Worm (Caenorhabditis elegans): ENCODE measurements around the gene F33C8.2.

- TF ChIP-seq ztf-11 (tag; optimal IDR thresholded peaks at IDR 0.05) (no peak), unc-62 (GFP tag; optimal IDR thresholded peaks at IDR 0.05) (no peak), elt-3 (tag; optimal IDR thresholded peaks at IDR 0.05) (no peak), blmp-1 (tag; optimal IDR thresholded peaks at IDR 0.05) (no peak), lin-32 (GFP tag; optimal IDR thresholded peaks at IDR 0.05) (no peak), elt-1 (tag; optimal IDR thresholded peaks at IDR 0.05; ENCODE audit: borderline replicate concordance, insufficient read depth) (no peak), nhr-28 (tag; optimal IDR thresholded peaks at IDR 0.05) (no peak), mep-1 (tag; optimal IDR thresholded peaks at IDR 0.05) (no peak), nhr-76 (tag; optimal IDR thresholded peaks at IDR 0.05) (no peak), lin-13 (tag; optimal IDR thresholded peaks at IDR 0.05) (no peak), zip-8 (tag; optimal IDR thresholded peaks at IDR 0.05) (no peak)
Observed at ce11 chrX:14680474-14680873, 40.7 kb upstream of the F33C8.2 start.

Measured in whole organism, mixed stage, embryonic.